Worm (Caenorhabditis elegans): ENCODE results near the gene D2024.5.

Gene D2024.5

ce11 chrIV:7227072-7227471 lies 1.0 kb downstream of the D2024.5 start, which contains the start of gene R13A1.10:
TSS of gene R13A1.10 (minus strand) at chrIV:7227172.
- TF ChIP-seq nhr-10 (tag; optimal IDR thresholded peaks at IDR 0.05) = no peak
- TF ChIP-seq lin-11 (tag; optimal IDR thresholded peaks at IDR 0.05) = no peak

- TF ChIP-seq elt-1 (tag; optimal IDR thresholded peaks at IDR 0.05) (no peak), unc-55 (GFP tag; optimal IDR thresholded peaks at IDR 0.05) (no peak), sma-9 (GFP tag; optimal IDR thresholded peaks at IDR 0.05) (no peak), sma-9 (tag; optimal IDR thresholded peaks at IDR 0.05) (no peak), nhr-6 (tag; optimal IDR thresholded peaks at IDR 0.05) (no peak), mbf-1 (tag; optimal IDR thresholded peaks at IDR 0.05) (no peak), unc-62 (GFP tag; optimal IDR thresholded peaks at IDR 0.05) (no peak), ZK546.5 (tag; optimal IDR thresholded peaks at IDR 0.05) (no peak), sma-3 (GFP tag; optimal IDR thresholded peaks at IDR 0.05) (no peak), nhr-237 (tag; optimal IDR thresholded peaks at IDR 0.05) (no peak), unc-39 (tag; optimal IDR thresholded peaks at IDR 0.05) (no peak), F13H6.1 (tag; optimal IDR thresholded peaks at IDR 0.05) (no peak), skn-1 (tag; optimal IDR thresholded peaks at IDR 0.05) (no peak), blmp-1 (tag; optimal IDR thresholded peaks at IDR 0.05; ENCODE audit: insufficient read depth) (no peak), lsy-2 (tag; optimal IDR thresholded peaks at IDR 0.05) (no peak), zag-1 (tag; optimal IDR thresholded peaks at IDR 0.05) (no peak), mdl-1 (tag; optimal IDR thresholded peaks at IDR 0.05) (no peak), ztf-4 (tag; optimal IDR thresholded peaks at IDR 0.05) (no peak)
Measured at ce11 chrIV:7222088-7222487, 6.0 kb downstream of the D2024.5 start.

- TF ChIP-seq lin-13 (GFP tag; optimal IDR thresholded peaks at IDR 0.05) = no peak
- TF ChIP-seq ztf-11 (tag; optimal IDR thresholded peaks at IDR 0.05) = no peak
- no peak for TF ChIP-seq nhr-11 (tag; optimal IDR thresholded peaks at IDR 0.05)
- TF ChIP-seq nhr-77 (tag; optimal IDR thresholded peaks at IDR 0.05) = no peak
- no peak for TF ChIP-seq ztf-1 (GFP tag; conservative IDR thresholded peaks at IDR 0.05)
- TF ChIP-seq alr-1 (tag; optimal IDR thresholded peaks at IDR 0.05) = no peak
- no peak for TF ChIP-seq lsy-2 (tag; optimal IDR thresholded peaks at IDR 0.05)
- no peak for TF ChIP-seq mdl-1 (tag; optimal IDR thresholded peaks at IDR 0.05)
- TF ChIP-seq ama-1 (optimal IDR thresholded peaks at IDR 0.05) = no peak
- no peak for TF ChIP-seq Y55F3AM.14 (GFP tag; optimal IDR thresholded peaks at IDR 0.05)
- TF ChIP-seq unc-55 (GFP tag; optimal IDR thresholded peaks at IDR 0.05) = no peak
- no peak for TF ChIP-seq elt-1 (tag; optimal IDR thresholded peaks at IDR 0.05)
- TF ChIP-seq mbf-1 (tag; optimal IDR thresholded peaks at IDR 0.05) = no peak
- no peak for TF ChIP-seq unc-39 (tag; optimal IDR thresholded peaks at IDR 0.05)
- TF ChIP-seq nhr-6 (tag; optimal IDR thresholded peaks at IDR 0.05) = no peak
- no peak for TF ChIP-seq unc-62 (GFP tag; optimal IDR thresholded peaks at IDR 0.05)
- no peak for TF ChIP-seq blmp-1 (tag; optimal IDR thresholded peaks at IDR 0.05; ENCODE audit: insufficient read depth)
- no peak for TF ChIP-seq nhr-23 (tag; optimal IDR thresholded peaks at IDR 0.05)
- no peak for TF ChIP-seq nhr-10 (tag; optimal IDR thresholded peaks at IDR 0.05)
- TF ChIP-seq mab-5 (tag; optimal IDR thresholded peaks at IDR 0.05) = no peak
Measured at ce11 chrIV:7219398-7220087, 8.6 kb downstream of the D2024.5 start, which contains the start of the genes glb-23 and R13A1.1. TSS of gene glb-23 (minus strand) at chrIV:7219498. TSS of gene R13A1.1 (plus strand) at chrIV:7220037.

- TF ChIP-seq elt-3 (tag; optimal IDR thresholded peaks at IDR 0.05) (no peak), ama-1 (optimal IDR thresholded peaks at IDR 0.05) (no peak), nhr-25 (tag; optimal IDR thresholded peaks at IDR 0.05) (no peak), mbf-1 (tag; optimal IDR thresholded peaks at IDR 0.05) (no peak), fos-1 (tag; optimal IDR thresholded peaks at IDR 0.05) (no peak), snpc-4 (tag; optimal IDR thresholded peaks at IDR 0.05) (no peak), egl-27 (tag; optimal IDR thresholded peaks at IDR 0.05) (no peak), ztf-11 (tag; optimal IDR thresholded peaks at IDR 0.05) (no peak), blmp-1 (tag; optimal IDR thresholded peaks at IDR 0.05; ENCODE audit: insufficient read depth) (no peak), lsy-2 (tag; optimal IDR thresholded peaks at IDR 0.05) (no peak), C34F6.9 (tag; optimal IDR thresholded peaks at IDR 0.05) (no peak)
Measured at ce11 chrIV:7216210-7216609, 11.9 kb downstream of the D2024.5 start.

All from whole organism, L2 larva.